Worm (Caenorhabditis elegans) whole organism, early embryonic: Measurements from ENCODE around the gene clec-2.

Experiments used
- B0310.2 ChIP-seq: sonication (generic microtip); optimal IDR thresholded peaks from 2 replicates; lab custom pipeline; 2016; ENCODE audit warnings: mild to moderate bottlenecking, missing genetic modification characterization, missing compliant biosample characterization
- F13C5.2 ChIP-seq: sonication (generic microtip); optimal IDR thresholded peaks from 2 replicates; lab custom pipeline; 2017; ENCODE audit warnings: mild to moderate bottlenecking, missing genetic modification characterization, inconsistent platforms, missing compliant biosample characterization
- aly-1 ChIP-seq: sonication (generic microtip); optimal IDR thresholded peaks from 2 replicates; lab custom pipeline; 2016; ENCODE audit warnings: missing genetic modification characterization, missing compliant biosample characterization
- ama-1 ChIP-seq: fragments of 150-350 bp; optimal IDR thresholded peaks from 2 replicates; lab custom pipeline; 2014
- ceh-13 ChIP-seq: fragments of 200-800 bp; sonication (Bioruptor generic); optimal IDR thresholded peaks from 2 replicates; lab custom pipeline; 2018; ENCODE audit warnings: mild to moderate bottlenecking, missing genetic modification characterization, missing compliant biosample characterization
- ceh-36 ChIP-seq: sonication (generic microtip); optimal IDR thresholded peaks from 2 replicates; lab custom pipeline; 2016; ENCODE audit warnings: missing genetic modification characterization, inconsistent platforms, missing compliant biosample characterization
- ets-7 ChIP-seq: sonication (generic microtip); optimal IDR thresholded peaks from 2 replicates; lab custom pipeline; 2016; ENCODE audit warnings: missing genotype, missing genetic modification characterization, missing compliant biosample characterization
- flt-1 ChIP-seq: fragments of 200-800 bp; sonication (Bioruptor generic); IDR thresholded peaks from 2 replicates; pipeline ENCODE4 v1.3.6; 2022; ENCODE audit warnings: missing genetic modification characterization, missing compliant biosample characterization
- hmbx-1 ChIP-seq: sonication (generic microtip); optimal IDR thresholded peaks from 2 replicates; lab custom pipeline; 2016; ENCODE audit warnings: mild to moderate bottlenecking, missing genetic modification characterization, missing compliant biosample characterization
- hmg-4 ChIP-seq: fragments of 200-800 bp; sonication (Bioruptor generic); optimal IDR thresholded peaks from 2 replicates; lab custom pipeline; 2018; ENCODE audit warnings: mild to moderate bottlenecking, missing genetic modification characterization, missing compliant biosample characterization
- hnd-1 ChIP-seq: sonication (generic microtip); optimal IDR thresholded peaks from 2 replicates; lab custom pipeline; 2016; ENCODE audit warnings: missing genetic modification characterization, missing compliant biosample characterization
- pes-1 ChIP-seq: fragments of 200-800 bp; sonication (Bioruptor generic); IDR thresholded peaks from 2 replicates; pipeline ENCODE4 v1.3.6; 2022; ENCODE audit warnings: missing genetic modification reagents, missing genetic modification characterization, missing compliant biosample characterization
- scrt-1 ChIP-seq: fragments of 200-800 bp; sonication (Bioruptor generic); IDR thresholded peaks from 2 replicates; pipeline ENCODE4 v1.3.6; 2022; ENCODE audit warnings: missing genetic modification characterization, missing compliant biosample characterization
- sea-1 ChIP-seq: fragments of 200-800 bp; sonication (Bioruptor generic); conservative IDR thresholded peaks from 2 replicates; pipeline ENCODE4 v1.3.6; 2022; ENCODE audit warnings: missing genetic modification characterization, missing compliant biosample characterization
- tbx-11 ChIP-seq: fragments of 200-800 bp; sonication (Bioruptor generic); IDR thresholded peaks from 2 replicates; pipeline ENCODE4 v1.3.6; 2022; ENCODE audit warnings: missing genetic modification characterization, missing compliant biosample characterization
- tbx-37 ChIP-seq: fragments of 200-800 bp; sonication (Bioruptor generic); conservative IDR thresholded peaks from 2 replicates; pipeline ENCODE4 v1.3.6; 2022; ENCODE audit warnings: missing genetic modification reagents, missing genetic modification characterization, missing compliant biosample characterization
- tra-4 ChIP-seq: sonication (generic microtip); optimal IDR thresholded peaks from 2 replicates; lab custom pipeline; 2017; ENCODE audit warnings: missing genetic modification characterization, missing compliant biosample characterization

The clec-2 gene

DNA sequence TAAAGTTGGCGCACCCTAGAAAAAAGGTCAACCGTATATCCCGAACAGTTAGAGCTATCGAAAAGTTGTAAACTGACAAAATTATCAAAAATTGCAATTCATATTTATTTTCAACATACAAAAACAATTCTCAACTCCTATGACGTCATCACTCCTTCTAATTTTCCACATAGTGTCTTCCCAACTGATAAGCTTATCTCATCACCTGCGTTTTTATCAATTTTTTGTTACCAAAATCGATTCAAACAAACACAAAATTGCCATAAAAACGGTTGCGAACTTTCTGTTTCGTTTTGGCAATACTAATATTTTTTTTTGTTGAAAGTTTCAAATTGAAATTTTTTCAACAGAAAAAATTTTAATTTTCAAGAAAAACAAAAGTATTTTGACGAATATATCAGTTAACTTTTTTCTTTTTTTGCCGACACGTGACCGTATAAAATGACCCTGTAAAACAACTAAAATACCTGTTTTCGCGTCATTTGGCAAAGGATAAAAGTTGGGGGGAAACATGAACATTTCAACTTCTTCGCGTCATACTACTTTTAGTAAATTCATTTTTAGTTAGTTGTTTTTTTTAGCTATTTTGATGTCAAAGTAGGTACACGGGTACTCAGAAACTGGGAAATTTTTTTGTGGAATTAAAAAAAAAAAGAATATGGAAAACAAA lies 47.5 kb downstream of the clec-2 start:
- TF ChIP-seq hmg-4 (GFP tag; lab: Kevin White, UChicago) (no peak), hnd-1 (tag; lab: Kevin White, UChicago) (no peak), B0310.2 (tag; lab: Kevin White, UChicago) (no peak), tbx-11 (GFP tag; lab: Robert Waterston, UW) (no peak), scrt-1 (GFP tag; lab: Robert Waterston, UW) (no peak), tbx-37 (GFP tag; lab: Robert Waterston, UW) (no peak), flt-1 (no peak), ama-1 (lab: Kevin White, UChicago) (no peak), tra-4 (tag; lab: Kevin White, UChicago) (no peak), F13C5.2 (tag; lab: Kevin White, UChicago) (no peak), ceh-13 (no peak), sea-1 (GFP tag; lab: Robert Waterston, UW) (no peak), ets-7 (tag; lab: Kevin White, UChicago) (no peak), hmbx-1 (tag; lab: Kevin White, UChicago) (no peak), ceh-36 (no peak), aly-1 (tag; lab: Kevin White, UChicago) (no peak), pes-1 (GFP tag; lab: Robert Waterston, UW) (no peak)

ce11 chrII:2973940-2974402 lies 49.3 kb downstream of the clec-2 start:
- TF ChIP-seq sea-1 (GFP tag; lab: Robert Waterston, UW) = no peak
- no peak for TF ChIP-seq hnd-1 (tag; lab: Kevin White, UChicago)
- no peak for TF ChIP-seq tbx-37 (GFP tag; lab: Robert Waterston, UW)
- TF ChIP-seq F13C5.2 (tag; lab: Kevin White, UChicago) = peak; percentile 11
- 0 out of 2 replicates have a peak, but pooled peaks have one; percentile 29 for TF ChIP-seq pes-1 (GFP tag; lab: Robert Waterston, UW)
- no peak for TF ChIP-seq scrt-1 (GFP tag; lab: Robert Waterston, UW)
- TF ChIP-seq hmg-4 (GFP tag; lab: Kevin White, UChicago) = peak; percentile 9
- TF ChIP-seq tbx-11 (GFP tag; lab: Robert Waterston, UW) = no peak
- TF ChIP-seq ama-1 (lab: Kevin White, UChicago) = no peak
- no peak for TF ChIP-seq ceh-13
- no peak for TF ChIP-seq B0310.2 (tag; lab: Kevin White, UChicago)
- peak; percentile 21; the same call in 1 of the 2 replicates for TF ChIP-seq flt-1
- TF ChIP-seq hmbx-1 (tag; lab: Kevin White, UChicago) = no peak
